Fruit fly (Drosophila melanogaster): ENCODE data around the gene CG32305.

DNA sequence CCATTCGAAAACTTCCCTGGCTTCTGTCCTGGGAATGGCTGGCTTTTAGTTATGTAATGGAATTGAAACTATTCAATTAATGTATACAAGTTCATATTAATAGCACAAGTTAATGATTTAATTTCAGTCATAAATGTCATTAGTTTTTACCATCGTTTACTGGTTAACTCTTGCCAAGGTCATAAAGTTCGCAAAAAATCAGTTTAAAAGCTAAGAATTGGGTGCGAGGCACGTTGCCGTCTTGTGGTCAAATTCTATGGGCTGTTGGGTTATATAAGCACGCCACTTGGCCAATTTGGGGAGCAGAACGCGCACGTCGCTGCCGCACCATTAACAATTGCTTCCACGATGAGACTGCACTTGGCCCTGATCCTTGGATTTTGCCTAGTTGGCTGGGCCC is 27.8 kb downstream of the CG32305 start, which contains the start of gene yellow-g2:
- no peak for TF ChIP-seq Clk (GFP tag; optimal IDR thresholded peaks at IDR 0.05)
- TF ChIP-seq Crg-1 (GFP tag; optimal IDR thresholded peaks at IDR 0.05): no peak
- no peak for TF ChIP-seq CG33017 (tag; optimal IDR thresholded peaks at IDR 0.05)
- TF ChIP-seq CG7101 (tag; optimal IDR thresholded peaks at IDR 0.05): no peak
- no peak for TF ChIP-seq cic (GFP tag; optimal IDR thresholded peaks at IDR 0.05)
- TF ChIP-seq kay (GFP tag; ENCODE audit: borderline replicate concordance): no peak
